Worm (Caenorhabditis elegans): ENCODE data around the gene fbxb-1.

ce11 chrV:19202800-19203199 is 37.4 kb upstream of the fbxb-1 start:
- TF ChIP-seq ceh-13 (GFP tag; optimal IDR thresholded peaks at IDR 0.05) (no peak), ama-1 (optimal IDR thresholded peaks at IDR 0.05) (no peak), flt-1 (GFP tag; IDR thresholded peaks at IDR 0.05) (no peak), scrt-1 (GFP tag; IDR thresholded peaks at IDR 0.05) (no peak), B0310.2 (tag; optimal IDR thresholded peaks at IDR 0.05) (no peak), ets-7 (tag; optimal IDR thresholded peaks at IDR 0.05) (no peak)
